Fruit fly (Drosophila melanogaster) whole organism, wandering third instar larva: Measurements from ENCODE around the gene CG15635.

Experiments
- Abd-B ChIP-seq: fragments of >200 bp; optimal IDR thresholded peaks from 2 replicates; lab custom pipeline; 2017; ENCODE audit warnings: missing biosample characterization, missing genetic modification characterization
- CG9705 ChIP-seq: fragments of 200-800 bp; sonication (Bioruptor generic); optimal IDR thresholded peaks from 2 replicates; lab custom pipeline; 2018; ENCODE audit warnings: missing biosample characterization, mild to moderate bottlenecking, missing genetic modification characterization
- Dif ChIP-seq: fragments of 200-275, 200-300 bp; sonication (Bioruptor generic); optimal IDR thresholded peaks from 2 replicates; lab custom pipeline; 2018; ENCODE audit warnings: missing biosample characterization, missing genetic modification characterization; ENCODE audit not compliant: partially characterized antibody
- GATAd ChIP-seq: sonication (Bioruptor generic); optimal IDR thresholded peaks from 2 replicates; lab custom pipeline; 2016; ENCODE audit warnings: missing biosample characterization, missing genetic modification characterization
- HLH106 ChIP-seq: fragments of 200-800 bp; optimal IDR thresholded peaks from 3 replicates; lab custom pipeline; 2019; ENCODE audit warnings: missing biosample characterization, mild to moderate bottlenecking, missing genetic modification characterization, moderate library complexity
- Hr78 ChIP-seq: fragments of >200 bp; optimal IDR thresholded peaks from 2 replicates; lab custom pipeline; 2017; ENCODE audit warnings: missing biosample characterization, missing genetic modification characterization
- Hr83 ChIP-seq: fragments of 200-300 bp; sonication (Bioruptor generic); optimal IDR thresholded peaks from 2 replicates; lab custom pipeline; 2016; ENCODE audit warnings: missing biosample characterization, mild to moderate bottlenecking, missing genetic modification characterization, moderate library complexity; ENCODE audit not compliant: poor library complexity, severe bottlenecking
- Myc ChIP-seq: fragments of >200 bp; optimal IDR thresholded peaks from 2 replicates; lab custom pipeline; 2017
- N ChIP-seq: fragments of >200 bp; optimal IDR thresholded peaks from 2 replicates; lab custom pipeline; 2018; ENCODE audit warnings: missing biosample characterization, missing external identifiers, missing genetic modification characterization
- OdsH ChIP-seq: fragments of 200-800 bp; sonication (Bioruptor generic); optimal IDR thresholded peaks from 2 replicates; lab custom pipeline; 2016; ENCODE audit warnings: missing biosample characterization, mild to moderate bottlenecking, missing genetic modification characterization
- Rel ChIP-seq, 2 experiments: fragments of 200-800 bp; sonication (Bioruptor generic) in 1 of 2; optimal IDR thresholded peaks; 2 replicates in 1 of 2; 3 replicates in 1 of 2; lab custom pipeline; 2016 to 2019; ENCODE audit warnings: mild to moderate bottlenecking in 2 of 2, missing biosample characterization in 2 of 2, missing genetic modification characterization in 2 of 2, moderate library complexity in 1 of 2
- Sp1 ChIP-seq: fragments of 200-800 bp; sonication (Bioruptor generic); optimal IDR thresholded peaks from 3 replicates; lab custom pipeline; 2019; ENCODE audit warnings: missing biosample characterization, mild to moderate bottlenecking, missing genetic modification characterization, moderate library complexity
- brk ChIP-seq: fragments of 200-800 bp; sonication (Bioruptor generic); optimal IDR thresholded peaks from 2 replicates; lab custom pipeline; 2016; ENCODE audit warnings: missing biosample characterization, mild to moderate bottlenecking, missing genetic modification characterization
- dl ChIP-seq, 2 experiments: fragments of 175-275, 200-275 bp in 1 of 2; fragments of 200-275 bp in 1 of 2; sonication (Bioruptor generic); optimal IDR thresholded peaks; lab custom pipeline; 2018; ENCODE audit warnings: mild to moderate bottlenecking in 2 of 2, missing biosample characterization in 2 of 2, missing genetic modification characterization in 2 of 2, moderate library complexity in 2 of 2; ENCODE audit not compliant: partially characterized antibody in 2 of 2, insufficient read depth in 1 of 2
- dmrt93B ChIP-seq: fragments of 200-800 bp; sonication (Bioruptor generic); optimal IDR thresholded peaks from 2 replicates; lab custom pipeline; 2018; ENCODE audit warnings: missing biosample characterization, mild to moderate bottlenecking, missing genetic modification characterization
- dsf ChIP-seq: sonication (Bioruptor generic); optimal IDR thresholded peaks from 2 replicates; lab custom pipeline; 2016; ENCODE audit warnings: missing biosample characterization, missing genetic modification characterization, borderline replicate concordance
- ey ChIP-seq: fragments of 200-800 bp; sonication (Bioruptor generic); optimal IDR thresholded peaks from 2 replicates; lab custom pipeline; 2016; ENCODE audit warnings: missing biosample characterization, missing genetic modification characterization
- foxo ChIP-seq, 2 experiments: fragments of 200-800 bp; sonication (Bioruptor generic); optimal IDR thresholded peaks; 2 replicates in 1 of 2; 3 replicates in 1 of 2; lab custom pipeline; 2016 to 2017; ENCODE audit warnings: missing biosample characterization in 2 of 2, missing genetic modification characterization in 2 of 2
- fru ChIP-seq: fragments of 200-800 bp; sonication (Bioruptor generic); optimal IDR thresholded peaks from 3 replicates; lab custom pipeline; 2016; ENCODE audit warnings: missing biosample characterization, mild to moderate bottlenecking, missing genetic modification characterization
- h ChIP-seq: fragments of 200-800 bp; sonication (Bioruptor generic); optimal IDR thresholded peaks from 3 replicates; lab custom pipeline; 2016; ENCODE audit warnings: missing biosample characterization, mild to moderate bottlenecking, missing genetic modification characterization
- jim ChIP-seq: fragments of 175-275, 200-325 bp; sonication (Bioruptor generic); optimal IDR thresholded peaks from 2 replicates; lab custom pipeline; 2016; ENCODE audit warnings: missing biosample characterization, mild to moderate bottlenecking, missing genetic modification characterization
- pan ChIP-seq: fragments of >200 bp; optimal IDR thresholded peaks from 2 replicates; lab custom pipeline; 2017
- psq ChIP-seq: fragments of 200-800 bp; sonication (Bioruptor generic); optimal IDR thresholded peaks from 3 replicates; lab custom pipeline; 2017; ENCODE audit warnings: missing biosample characterization, mild to moderate bottlenecking, missing genetic modification characterization, moderate library complexity
- rgr ChIP-seq: fragments of 200-800 bp; sonication (Bioruptor generic); optimal IDR thresholded peaks from 3 replicates; lab custom pipeline; 2016; ENCODE audit warnings: missing biosample characterization, mild to moderate bottlenecking, missing genetic modification characterization
- sage ChIP-seq: fragments of 200-800 bp; sonication (Bioruptor generic); optimal IDR thresholded peaks from 2 replicates; lab custom pipeline; 2016; ENCODE audit warnings: missing biosample characterization, mild to moderate bottlenecking, missing genetic modification characterization
- tai ChIP-seq: sonication (Bioruptor generic); optimal IDR thresholded peaks from 2 replicates; lab custom pipeline; 2016; ENCODE audit warnings: missing biosample characterization, missing genetic modification characterization
- usp ChIP-seq: fragments of >200 bp; optimal IDR thresholded peaks from 2 replicates; lab custom pipeline; 2017; ENCODE audit warnings: missing biosample characterization, missing genetic modification characterization
- woc ChIP-seq: sonication (Bioruptor generic); optimal IDR thresholded peaks from 2 replicates; lab custom pipeline; 2016; ENCODE audit warnings: missing biosample characterization, mild to moderate bottlenecking, missing genetic modification characterization

CG15635 gene

DNA sequence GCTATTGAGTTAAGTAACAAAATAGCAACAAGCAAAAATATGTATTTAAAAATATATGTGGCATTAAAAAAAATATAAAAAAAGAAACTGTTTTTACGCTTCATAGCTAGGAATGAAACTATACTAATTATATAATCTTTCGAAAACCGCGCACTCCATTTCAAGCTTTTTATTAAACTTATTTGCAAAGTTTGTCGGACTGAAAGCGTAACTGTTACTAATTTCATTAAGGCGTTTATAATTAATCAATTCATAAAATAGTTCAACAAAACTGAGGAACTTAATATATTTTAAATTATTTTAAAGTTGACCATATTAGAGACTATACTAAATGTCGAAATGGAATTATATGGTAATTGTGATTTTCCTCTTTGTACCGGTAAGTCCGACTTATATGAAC lies at the start of gene CG15635:
TSS of gene CG15635 (plus strand) at position 301 of the 400 bp plus-strand sequence.
- TF ChIP-seq usp (GFP tag; lab: Kevin White, UChicago) (no peak), h (GFP tag; lab: Kevin White, UChicago) (no peak), GATAd (GFP tag; lab: Kevin White, UChicago) (no peak)

DNA sequence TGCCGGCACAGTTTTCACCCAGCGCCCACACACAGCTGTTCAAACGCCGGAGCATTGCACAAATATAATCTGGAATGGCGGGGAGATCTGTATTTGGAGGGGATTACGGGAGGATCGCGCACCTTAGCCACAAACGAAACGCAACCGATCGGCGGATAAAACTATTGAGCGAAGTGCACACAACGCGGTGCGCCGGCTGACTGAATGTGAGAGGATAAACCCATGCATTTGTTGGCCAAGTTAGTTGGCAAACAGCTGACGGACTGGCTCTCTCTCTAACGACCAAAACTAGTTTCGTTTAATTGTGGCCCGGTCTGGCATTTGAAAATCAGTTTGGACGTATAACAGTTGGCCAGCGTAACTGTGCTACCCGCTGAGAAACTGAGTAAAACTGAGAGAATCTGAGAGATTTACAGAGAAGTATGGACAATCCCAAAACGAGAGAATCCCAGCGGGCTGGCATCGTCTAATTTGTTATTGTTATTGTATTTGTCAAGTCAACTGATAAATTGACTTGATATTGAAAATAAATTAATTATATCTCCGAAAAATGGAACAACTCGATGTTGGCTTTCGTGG lies 47.9 kb upstream of the CG15635 start:
- no peak for TF ChIP-seq GATAd (GFP tag; lab: Kevin White, UChicago)
- no peak for TF ChIP-seq Hr83 (GFP tag; lab: Kevin White, UChicago)
- TF ChIP-seq, all 38 proteins: peak for 0

DNA sequence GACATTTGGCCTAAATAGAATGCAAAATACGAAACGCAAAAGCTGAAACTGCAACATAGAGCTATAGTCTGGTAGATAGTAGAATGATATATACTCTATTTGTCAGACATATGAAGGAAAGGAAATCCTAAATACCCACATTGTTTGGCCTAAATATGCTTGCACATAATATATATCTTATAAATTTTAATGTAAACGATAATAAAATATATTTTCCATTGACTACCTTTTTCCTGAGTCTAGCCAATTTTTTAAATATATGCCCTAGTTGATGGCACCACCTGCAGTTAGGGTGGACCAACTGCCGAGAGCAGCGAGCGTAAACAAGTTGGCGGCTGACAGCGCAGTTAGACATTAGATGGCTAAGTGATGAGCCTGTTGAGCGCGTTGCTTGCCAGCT lies 46.1 kb upstream of the CG15635 start:
- TF ChIP-seq tai (GFP tag; lab: Kevin White, UChicago) (no peak), ey (GFP tag; lab: Kevin White, UChicago) (no peak), psq (no peak), N (GFP tag; lab: Kevin White, UChicago) (no peak), h (GFP tag; lab: Kevin White, UChicago) (no peak), fru (GFP tag; lab: Kevin White, UChicago) (no peak), dmrt93B (GFP tag; lab: Kevin White, UChicago) (no peak), woc (no peak), Sp1 (GFP tag; lab: Kevin White, UChicago) (no peak), brk (GFP tag; lab: Kevin White, UChicago) (no peak), Hr78 (GFP tag; lab: Kevin White, UChicago) (no peak), dsf (GFP tag; lab: Kevin White, UChicago) (no peak), usp (GFP tag; lab: Kevin White, UChicago) (no peak), Dif (GFP tag; lab: Kevin White, UChicago) (no peak), Myc (lab: Kevin White, UChicago) (no peak)

DNA sequence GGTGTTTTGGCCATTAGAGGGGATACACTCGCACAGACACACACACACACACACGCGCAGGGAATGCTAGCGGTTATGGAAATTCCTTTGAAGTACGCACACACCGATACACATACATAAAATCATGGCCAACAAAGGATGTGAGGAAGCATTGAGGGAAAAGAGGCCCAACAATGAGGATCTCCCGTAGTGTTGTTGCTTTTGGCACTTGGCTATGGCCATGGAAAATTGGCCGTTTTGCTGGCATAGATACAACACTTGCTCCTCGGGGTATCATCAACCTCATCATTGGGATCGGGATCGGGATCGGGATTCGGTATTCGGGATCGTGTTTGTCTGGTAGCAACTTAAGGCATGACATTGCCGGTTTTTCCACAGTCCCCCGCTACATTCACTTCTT lies 45.2 kb upstream of the CG15635 start:
- TF ChIP-seq foxo (GFP tag; optimal IDR thresholded peaks at IDR 0.05; lab: Kevin White, UChicago) (no peak), Hr83 (GFP tag; lab: Kevin White, UChicago) (no peak), Myc (lab: Kevin White, UChicago) (no peak), Rel (GFP tag; optimal IDR thresholded peaks at IDR 0.05; lab: Kevin White, UChicago) (no peak), Rel (tag; optimal IDR thresholded peaks at IDR 0.05; lab: Kevin White, UChicago) (no peak), psq (no peak), rgr (GFP tag; lab: Kevin White, UChicago) (no peak), OdsH (GFP tag; lab: Kevin White, UChicago) (no peak), fru (GFP tag; lab: Kevin White, UChicago) (no peak), HLH106 (tag; lab: Kevin White, UChicago) (no peak), GATAd (GFP tag; lab: Kevin White, UChicago) (no peak), dl (GFP tag; optimal IDR thresholded peaks at IDR 0.05; lab: Kevin White, UChicago; ENCODE audit: insufficient read depth in 1 of 2, partially characterized antibody in 2 of 2) (no peak), ey (GFP tag; lab: Kevin White, UChicago) (no peak), Dif (GFP tag; lab: Kevin White, UChicago) (no peak), jim (GFP tag; lab: Kevin White, UChicago) (no peak), Abd-B (no peak), sage (GFP tag; lab: Kevin White, UChicago) (no peak), CG9705 (GFP tag; lab: Kevin White, UChicago) (no peak), dsf (GFP tag; lab: Kevin White, UChicago) (no peak)

DNA sequence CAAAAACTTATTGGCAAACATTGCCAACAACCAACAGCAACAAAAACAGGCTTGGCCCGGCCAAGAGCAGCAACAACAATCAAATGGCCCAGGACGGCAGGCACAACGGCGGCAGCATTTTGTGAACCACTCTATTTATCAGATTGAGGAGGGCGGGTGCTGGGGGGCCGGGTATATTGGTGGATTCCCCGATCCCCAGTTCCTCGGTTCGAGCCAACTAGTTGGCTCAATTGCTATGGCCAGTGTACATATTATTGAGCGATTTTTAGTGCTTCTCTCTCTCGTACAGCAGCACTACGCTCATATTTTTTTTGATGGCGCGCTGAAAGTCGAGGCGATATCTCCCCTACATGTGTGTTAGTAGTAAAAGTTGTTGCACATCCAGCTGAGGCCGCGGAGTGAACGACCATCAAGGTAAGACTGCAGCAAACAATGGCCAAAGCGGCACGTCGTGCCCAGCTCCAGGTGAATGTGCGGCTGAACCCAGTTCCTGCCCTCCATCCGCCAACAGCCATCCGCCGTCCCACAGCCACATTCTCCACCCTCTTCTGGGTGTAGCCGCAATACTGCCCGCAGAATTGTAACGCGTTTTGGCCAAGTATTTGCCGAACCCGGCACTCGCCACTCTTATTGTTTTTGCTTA lies 42.8 kb upstream of the CG15635 start:
- TF ChIP-seq dmrt93B (GFP tag; lab: Kevin White, UChicago): no peak
- no peak for TF ChIP-seq sage (GFP tag; lab: Kevin White, UChicago)
- TF ChIP-seq pan (lab: Kevin White, UChicago): no peak
- TF ChIP-seq Rel (GFP tag; optimal IDR thresholded peaks at IDR 0.05; lab: Kevin White, UChicago): no peak
- peak; percentile 66 for TF ChIP-seq Rel (tag; optimal IDR thresholded peaks at IDR 0.05; lab: Kevin White, UChicago)
